Fruit fly (Drosophila melanogaster) whole organism, embryonic: Measurements from ENCODE around the gene CG34163.

ENCODE experiments used
- Aef1 ChIP-seq: fragments of 200-800 bp; sonication (Bioruptor generic); IDR thresholded peaks from 3 replicates; pipeline ENCODE4 v1.3.6; 2022; ENCODE audit warnings: missing biosample characterization, missing genetic modification characterization
- CG11398 ChIP-seq: fragments of 200-800 bp; sonication (Bioruptor generic); optimal IDR thresholded peaks from 2 replicates; lab custom pipeline; 2016; ENCODE audit warnings: missing biosample characterization, missing genetic modification characterization
- CG12659 ChIP-seq: fragments of 200-800 bp; sonication (Bioruptor generic); optimal IDR thresholded peaks from 3 replicates; lab custom pipeline; 2017; ENCODE audit warnings: mild to moderate bottlenecking, missing biosample characterization, missing genetic modification reagents, missing genetic modification characterization
- CG13287 ChIP-seq: fragments of 200-800 bp; sonication (Bioruptor generic); IDR thresholded peaks from 2 replicates; pipeline ENCODE4 v1.3.6; 2022; ENCODE audit warnings: missing biosample characterization, missing genetic modification characterization; ENCODE audit not compliant: partially characterized antibody
- CG14667 ChIP-seq: fragments of 200-800 bp; sonication (Bioruptor generic); IDR thresholded peaks from 2 replicates; pipeline ENCODE4 v1.3.6; 2022; ENCODE audit warnings: missing biosample characterization, missing genetic modification characterization
- CG15514 ChIP-seq: fragments of 200-800 bp; sonication (Bioruptor generic); optimal IDR thresholded peaks from 3 replicates; lab custom pipeline; 2017; ENCODE audit warnings: missing biosample characterization, missing genetic modification characterization, mild to moderate bottlenecking, moderate library complexity, missing genetic modification reagents
- CG1603 ChIP-seq: fragments of 200-800 bp; sonication (Bioruptor generic); optimal IDR thresholded peaks from 2 replicates; lab custom pipeline; 2019; ENCODE audit warnings: missing biosample characterization, mild to moderate bottlenecking, missing genetic modification characterization, moderate library complexity
- CG16813 ChIP-seq: fragments of 200-800 bp; sonication (Bioruptor generic); IDR thresholded peaks from 3 replicates; pipeline ENCODE4 v1.3.6; 2022; ENCODE audit warnings: missing biosample characterization, missing genetic modification characterization; ENCODE audit not compliant: partially characterized antibody
- CG2199 ChIP-seq: fragments of 200-800 bp; sonication (Bioruptor generic); IDR thresholded peaks from 3 replicates; pipeline ENCODE4 v1.3.6; 2022; ENCODE audit warnings: missing biosample characterization, missing genetic modification characterization
- CG3281 ChIP-seq: fragments of 200-800 bp; sonication (Bioruptor generic); optimal IDR thresholded peaks from 3 replicates; lab custom pipeline; 2017; ENCODE audit warnings: missing biosample characterization, mild to moderate bottlenecking, missing genetic modification characterization
- CG3847 ChIP-seq: fragments of 200-800 bp; sonication (Bioruptor generic); IDR thresholded peaks from 2 replicates; pipeline ENCODE4 v1.3.6; 2022; ENCODE audit warnings: missing biosample characterization, missing genetic modification characterization
- CG3995 ChIP-seq: fragments of 200-800 bp; sonication (Bioruptor generic); optimal IDR thresholded peaks from 3 replicates; lab custom pipeline; 2016; ENCODE audit warnings: missing biosample characterization, missing genetic modification characterization
- CG4820 ChIP-seq: fragments of 200-800 bp; sonication (Bioruptor generic); optimal IDR thresholded peaks from 3 replicates; lab custom pipeline; 2016; ENCODE audit warnings: missing biosample characterization, missing genetic modification characterization
- CG6689 ChIP-seq: fragments of 200-800 bp; sonication (Bioruptor generic); IDR thresholded peaks from 2 replicates; pipeline ENCODE4 v1.3.6; 2022; ENCODE audit warnings: missing biosample characterization, missing genetic modification characterization
- CG6791 ChIP-seq: fragments of 200-800 bp; sonication (Bioruptor generic); IDR thresholded peaks from 3 replicates; pipeline ENCODE4 v1.3.6; 2022; ENCODE audit warnings: missing biosample characterization, missing genetic modification characterization; ENCODE audit not compliant: partially characterized antibody
- CG8924 ChIP-seq: fragments of 200-800 bp; optimal IDR thresholded peaks from 3 replicates; lab custom pipeline; 2019; ENCODE audit warnings: missing biosample characterization, mild to moderate bottlenecking, missing genetic modification characterization, moderate library complexity
- CG9876 ChIP-seq: fragments of 200-800 bp; sonication (Bioruptor generic); optimal IDR thresholded peaks from 2 replicates; lab custom pipeline; 2016; ENCODE audit warnings: missing biosample characterization, missing genetic modification characterization
- CG9932 ChIP-seq: fragments of 200-800 bp; sonication (Bioruptor generic); IDR thresholded peaks from 2 replicates; pipeline ENCODE4 v1.3.6; 2022; ENCODE audit warnings: missing biosample characterization, missing genetic modification characterization
- CoRest ChIP-seq: fragments of 200-800 bp; sonication (Bioruptor generic); optimal IDR thresholded peaks from 3 replicates; lab custom pipeline; 2018; ENCODE audit warnings: missing biosample characterization, mild to moderate bottlenecking, missing genetic modification characterization, moderate library complexity
- Dp ChIP-seq: fragments of 200-800 bp; sonication (Bioruptor generic); optimal IDR thresholded peaks from 2 replicates; lab custom pipeline; 2018; ENCODE audit warnings: missing biosample characterization, mild to moderate bottlenecking, missing genetic modification characterization, moderate library complexity
- Ets65A ChIP-seq: fragments of 200-800 bp; sonication (Bioruptor generic); peaks from one replicate; lab custom pipeline; 2016; ENCODE audit warnings: missing biosample characterization, missing genetic modification characterization
- Ets97D ChIP-seq: fragments of 200-800 bp; sonication (Bioruptor generic); optimal IDR thresholded peaks from 3 replicates; lab custom pipeline; 2016; ENCODE audit warnings: missing biosample characterization, missing genetic modification characterization
- HHEX ChIP-seq: fragments of 200-800 bp; sonication (Bioruptor generic); optimal IDR thresholded peaks from 3 replicates; lab custom pipeline; 2017; ENCODE audit warnings: missing biosample characterization, mild to moderate bottlenecking, missing genetic modification characterization, missing genetic modification reagents
- HmgD ChIP-seq: fragments of 200-800 bp; sonication (Bioruptor generic); optimal IDR thresholded peaks from 3 replicates; lab custom pipeline; 2016; ENCODE audit warnings: missing biosample characterization, missing genetic modification characterization
- MBD-R2 ChIP-seq: fragments of 200-800 bp; sonication (Bioruptor generic); IDR thresholded peaks from 2 replicates; pipeline ENCODE4 v1.3.6; 2022; ENCODE audit warnings: missing biosample characterization, missing genetic modification characterization
- Med ChIP-seq: fragments of 200-800 bp; sonication (Bioruptor generic); peaks from one replicate; lab custom pipeline; 2016; ENCODE audit warnings: missing biosample characterization, missing genetic modification characterization, mild to moderate bottlenecking, inconsistent platforms, moderate library complexity
- Myb ChIP-seq: fragments of 200-800 bp; sonication (Bioruptor generic); optimal IDR thresholded peaks from 2 replicates; lab custom pipeline; 2016; ENCODE audit warnings: missing biosample characterization, missing genetic modification characterization
- NFAT ChIP-seq: fragments of 200-800 bp; sonication (Bioruptor generic); IDR thresholded peaks from 2 replicates; pipeline ENCODE4 v1.3.6; 2022; ENCODE audit warnings: missing biosample characterization, missing genetic modification characterization
- Pdp1 ChIP-seq, 2 experiments: fragments of 200-800 bp; sonication (Bioruptor generic); optimal IDR thresholded peaks; 3 replicates each; lab custom pipeline; 2016; ENCODE audit warnings: missing biosample characterization in 2 of 2, missing genetic modification characterization in 2 of 2, mild to moderate bottlenecking in 1 of 2, moderate library complexity in 1 of 2
- Scr ChIP-seq: fragments of 200-800 bp; sonication (Bioruptor generic); IDR thresholded peaks from 2 replicates; pipeline ENCODE4 v1.3.6; 2022; ENCODE audit warnings: missing biosample characterization, missing genetic modification characterization; ENCODE audit not compliant: partially characterized antibody
- Sin3A ChIP-seq: fragments of >200 bp; optimal IDR thresholded peaks from 2 replicates; lab custom pipeline; 2018
- bbx ChIP-seq: fragments of 200-800 bp; sonication (Bioruptor generic); IDR thresholded peaks from 2 replicates; pipeline ENCODE4 v1.3.6; 2022; ENCODE audit warnings: missing biosample characterization, missing genetic modification characterization; ENCODE audit not compliant: partially characterized antibody
- br ChIP-seq: fragments of >200 bp; optimal IDR thresholded peaks from 2 replicates; lab custom pipeline; 2017
- chinmo ChIP-seq: fragments of 200-800 bp; sonication (Bioruptor generic); IDR thresholded peaks from 4 replicates; pipeline ENCODE4 v1.3.6; 2022; ENCODE audit warnings: missing biosample characterization, missing genetic modification characterization; ENCODE audit not compliant: partially characterized antibody
- ci ChIP-seq: fragments of 200-800 bp; sonication (Bioruptor generic); IDR thresholded peaks from 3 replicates; pipeline ENCODE4 v1.3.6; 2022; ENCODE audit warnings: missing biosample characterization, missing genetic modification characterization
- dati ChIP-seq: fragments of 200-800 bp; sonication (Bioruptor generic); IDR thresholded peaks from 2 replicates; pipeline ENCODE4 v1.3.6; 2022; ENCODE audit warnings: missing biosample characterization, missing genetic modification characterization
- ewg ChIP-seq: fragments of 200-800 bp; sonication (Bioruptor generic); optimal IDR thresholded peaks from 3 replicates; lab custom pipeline; 2017; ENCODE audit warnings: mild to moderate bottlenecking, missing biosample characterization, missing genetic modification reagents, missing genetic modification characterization
- gfzf ChIP-seq: fragments of 200-800 bp; sonication (Bioruptor generic); optimal IDR thresholded peaks from 2 replicates; lab custom pipeline; 2016; ENCODE audit warnings: missing biosample characterization, mild to moderate bottlenecking, missing genetic modification characterization, moderate library complexity
- maf-S ChIP-seq: fragments of 200-800 bp; sonication (Bioruptor generic); optimal IDR thresholded peaks from 2 replicates; lab custom pipeline; 2016; ENCODE audit warnings: missing biosample characterization, missing genetic modification characterization
- phol ChIP-seq: fragments of 200-800 bp; sonication (Bioruptor generic); optimal IDR thresholded peaks from 3 replicates; lab custom pipeline; 2018; ENCODE audit warnings: missing biosample characterization, mild to moderate bottlenecking, missing genetic modification characterization, moderate library complexity
- pzg ChIP-seq: fragments of 200-800 bp; sonication (Bioruptor generic); optimal IDR thresholded peaks from 3 replicates; lab custom pipeline; 2018; ENCODE audit warnings: missing biosample characterization, mild to moderate bottlenecking, missing genetic modification characterization, moderate library complexity
- row ChIP-seq: fragments of 200-800 bp; sonication (Bioruptor generic); IDR thresholded peaks from 3 replicates; pipeline ENCODE4 v1.3.6; 2022; ENCODE audit warnings: missing biosample characterization, missing genetic modification characterization
- sens ChIP-seq: fragments of 200-800 bp; sonication (Bioruptor generic); peaks from one replicate; lab custom pipeline; 2016; ENCODE audit warnings: missing biosample characterization, missing genetic modification characterization
- stwl ChIP-seq: fragments of 200-800 bp; sonication (Bioruptor generic); optimal IDR thresholded peaks from 3 replicates; lab custom pipeline; 2018; ENCODE audit warnings: missing biosample characterization, mild to moderate bottlenecking, missing genetic modification characterization, moderate library complexity
- unc-4 ChIP-seq: fragments of 200-800 bp; sonication (Bioruptor generic); IDR thresholded peaks from 2 replicates; pipeline ENCODE4 v1.3.6; 2022; ENCODE audit warnings: missing biosample characterization, missing genetic modification characterization; ENCODE audit not compliant: partially characterized antibody
- vfl ChIP-seq: fragments of 200-800 bp; sonication (Bioruptor generic); optimal IDR thresholded peaks from 2 replicates; lab custom pipeline; 2016; ENCODE audit warnings: missing biosample characterization, missing genetic modification characterization
- vvl ChIP-seq: fragments of 200-800 bp; sonication (Bioruptor generic); IDR thresholded peaks from 2 replicates; pipeline ENCODE4 v1.3.6; 2022; ENCODE audit warnings: missing biosample characterization, missing genetic modification characterization

CG34163 gene

dm6 chr2L:11989729-11990128, 1.7 kb downstream of the CG34163 start, which contains the start of the genes zuc and dgt2 (continued):
- TF ChIP-seq CG8924 (tag; lab: Kevin White, UChicago) (peak; percentile 10), CG9876 (GFP tag; lab: Kevin White, UChicago) (no peak), HmgD (GFP tag; lab: Kevin White, UChicago) (no peak), Sin3A (lab: Kevin White, UChicago) (peak; percentile 14), ci (GFP tag; lab: Robert Waterston, UW) (0 out of 3 replicates have a peak, but pooled peaks have one; percentile 51), CG13287 (peak; percentile 58), row (GFP tag; lab: Robert Waterston, UW) (peak; percentile 27; the same call in 1 of the 3 replicates), Ets97D (peak; percentile 22), CG3995 (GFP tag; lab: Kevin White, UChicago) (peak; percentile 10), Scr (GFP tag; lab: Robert Waterston, UW) (peak; percentile 25), CG16813 (GFP tag; lab: Robert Waterston, UW) (peak; percentile 31; the same call in 1 of the 3 replicates), CG6791 (GFP tag; lab: Robert Waterston, UW) (peak; percentile 52; the same call in 1 of the 3 replicates), vfl (no peak), phol (tag; lab: Kevin White, UChicago) (peak; percentile 32), maf-S (GFP tag; lab: Kevin White, UChicago) (no peak), ewg (GFP tag; lab: Kevin White, UChicago) (peak; percentile 75), CG1603 (tag; lab: Kevin White, UChicago) (peak; percentile 45), CG15514 (GFP tag; lab: Kevin White, UChicago) (peak; percentile 44), CoRest (tag; lab: Kevin White, UChicago) (peak; percentile 27), bbx (peak; percentile 44; the same call in 1 of the 2 replicates), CG3281 (GFP tag; lab: Kevin White, UChicago) (peak; percentile 12)

DNA sequence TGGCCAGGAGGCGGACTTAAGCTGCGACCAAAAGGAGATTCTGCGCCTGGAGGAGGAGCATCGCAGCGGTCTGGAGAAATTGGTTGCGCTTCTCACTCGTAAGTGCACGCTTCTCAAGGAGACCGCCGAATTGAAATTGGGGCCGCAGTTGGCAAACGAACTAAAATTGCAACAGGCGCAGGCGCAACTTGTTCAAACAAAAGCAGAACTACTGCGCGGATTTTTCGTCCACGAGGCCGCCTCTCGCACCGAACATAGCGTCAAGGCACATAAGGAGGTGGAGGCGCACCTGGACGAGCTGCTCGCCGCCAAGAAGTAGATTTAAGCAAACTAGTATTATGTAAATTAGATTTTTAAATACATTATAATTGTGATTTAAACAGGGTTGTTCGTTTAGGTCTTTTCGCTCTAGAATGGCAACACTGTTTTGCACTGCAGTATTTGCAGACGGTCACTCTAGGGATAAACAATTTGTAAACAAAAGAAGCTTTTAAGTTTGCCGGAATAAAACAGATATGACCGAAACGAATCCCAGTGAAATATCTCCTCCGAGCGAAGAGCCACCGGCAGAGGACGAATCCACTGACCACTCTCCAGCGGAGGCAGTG, 2.5 kb downstream of the CG34163 start, which contains the start of gene escl:
escl (plus strand) TSS at position 470 of the 608 bp plus-strand sequence.
- no peak for TF ChIP-seq Ets65A (GFP tag; lab: Kevin White, UChicago)
- TF ChIP-seq CG14667 (GFP tag; lab: Robert Waterston, UW): no peak
- TF ChIP-seq CG11398 (GFP tag; lab: Kevin White, UChicago): no peak
- TF ChIP-seq CoRest (tag; lab: Kevin White, UChicago): peak; percentile 1
- TF ChIP-seq gfzf (GFP tag; lab: Kevin White, UChicago): peak; percentile 56
- peak; percentile 61 for TF ChIP-seq Dp
- TF ChIP-seq CG12659 (GFP tag; lab: Kevin White, UChicago): peak; percentile 18
- TF ChIP-seq CG13287: peak; percentile 50
- peak; percentile 24; the same call in 1 of the 3 replicates for TF ChIP-seq row (GFP tag; lab: Robert Waterston, UW)
- TF ChIP-seq Med (GFP tag; lab: Kevin White, UChicago): peak; percentile 71
- peak; percentile 57 for TF ChIP-seq pzg (GFP tag; lab: Kevin White, UChicago)
- peak in 1 of 2 experiments; percentile 21 for TF ChIP-seq Pdp1 (GFP tag; optimal IDR thresholded peaks at IDR 0.05; lab: Kevin White, UChicago)
- TF ChIP-seq CG6689 (GFP tag; lab: Robert Waterston, UW): peak; percentile 14; the same call in 1 of the 2 replicates
- TF ChIP-seq sens (GFP tag; lab: Kevin White, UChicago): peak; percentile 51
- peak; percentile 26 for TF ChIP-seq Myb (GFP tag; lab: Kevin White, UChicago)
- peak; percentile 55 for TF ChIP-seq ewg (GFP tag; lab: Kevin White, UChicago)
- peak; percentile 41 for TF ChIP-seq stwl (tag; lab: Kevin White, UChicago)
- TF ChIP-seq HHEX (GFP tag; lab: Kevin White, UChicago): no peak
- 0 out of 2 replicates have a peak, but pooled peaks have one; percentile 9 for TF ChIP-seq NFAT
- no peak for TF ChIP-seq CG2199
- TF ChIP-seq CG3847 (GFP tag; lab: Robert Waterston, UW): 0 out of 2 replicates have a peak, but pooled peaks have one; percentile 29
- TF ChIP-seq CG4820: no peak
- TF ChIP-seq vvl (GFP tag; lab: Robert Waterston, UW): peak; percentile 90
- no peak for TF ChIP-seq Aef1 (GFP tag; lab: Robert Waterston, UW)
- TF ChIP-seq dati (GFP tag; lab: Robert Waterston, UW): no peak
- 0 out of 2 replicates have a peak, but pooled peaks have one; percentile 24 for TF ChIP-seq unc-4 (GFP tag; lab: Robert Waterston, UW)
- peak; percentile 38 for TF ChIP-seq CG9932 (GFP tag; lab: Robert Waterston, UW)
- no peak for TF ChIP-seq br (lab: Kevin White, UChicago)
- peak; percentile 94 for TF ChIP-seq CG3281 (GFP tag; lab: Kevin White, UChicago)
- peak; percentile 50; the same call in 1 of the 4 replicates for TF ChIP-seq chinmo (GFP tag; lab: Robert Waterston, UW)
- peak; percentile 85 for TF ChIP-seq MBD-R2 (GFP tag; lab: Robert Waterston, UW)
